Fruit fly (Drosophila melanogaster): ENCODE measurements around the gene Hecw.

dm6 chrX:9599158-9600082 lies 9.3 kb upstream of the Hecw start:
- TF ChIP-seq pan (optimal IDR thresholded peaks at IDR 0.05), result no peak
- TF ChIP-seq usp (GFP tag; optimal IDR thresholded peaks at IDR 0.05), result no peak
- no peak for TF ChIP-seq CG8478 (optimal IDR thresholded peaks at IDR 0.05)
- TF ChIP-seq EcR (GFP tag; optimal IDR thresholded peaks at IDR 0.05), result no peak
- TF ChIP-seq psq (optimal IDR thresholded peaks at IDR 0.05), result no peak
